Fruit fly (Drosophila melanogaster) whole organism, adult: Measurements from ENCODE around the gene Prosbeta7.

Experiments
- CG11617 ChIP-seq: fragments of 200-800 bp; sonication (Bioruptor generic); optimal IDR thresholded peaks from 2 replicates; lab custom pipeline; 2017; ENCODE audit warnings: mild to moderate bottlenecking, missing biosample characterization, missing genetic modification reagents, missing genetic modification characterization
- CG12768 ChIP-seq: fragments of 200-800 bp; sonication (Bioruptor generic); optimal IDR thresholded peaks from 2 replicates; lab custom pipeline; 2017; ENCODE audit warnings: missing biosample characterization, missing genetic modification characterization, mild to moderate bottlenecking, moderate library complexity, missing genetic modification reagents
- CG14711 ChIP-seq: fragments of 200-800 bp; sonication (Bioruptor generic); optimal IDR thresholded peaks from 2 replicates; lab custom pipeline; 2018; ENCODE audit warnings: missing biosample characterization, mild to moderate bottlenecking, missing genetic modification characterization, moderate library complexity
- CG1620 ChIP-seq: fragments of 200-800 bp; sonication (Bioruptor generic); optimal IDR thresholded peaks from 2 replicates; lab custom pipeline; 2016; ENCODE audit warnings: missing biosample characterization, missing genetic modification characterization
- CG33017 ChIP-seq: fragments of 200-800 bp; sonication (Bioruptor generic); optimal IDR thresholded peaks from 2 replicates; lab custom pipeline; 2018; ENCODE audit warnings: missing biosample characterization, mild to moderate bottlenecking, missing genetic modification characterization, moderate library complexity
- CG5204 ChIP-seq: fragments of 200-800 bp; sonication (Bioruptor generic); optimal IDR thresholded peaks from 2 replicates; lab custom pipeline; 2016; ENCODE audit warnings: missing biosample characterization, missing genetic modification characterization
- CG7045 ChIP-seq: fragments of 200-800 bp; sonication (Bioruptor generic); optimal IDR thresholded peaks from 2 replicates; lab custom pipeline; 2017; ENCODE audit warnings: missing biosample characterization, mild to moderate bottlenecking, missing genetic modification characterization
- CG7101 ChIP-seq: fragments of 200-800 bp; sonication (Bioruptor generic); optimal IDR thresholded peaks from 2 replicates; lab custom pipeline; 2018; ENCODE audit warnings: missing biosample characterization, mild to moderate bottlenecking, missing genetic modification characterization, moderate library complexity
- Clk ChIP-seq: fragments of 200-800 bp; sonication (Bioruptor generic); optimal IDR thresholded peaks from 2 replicates; lab custom pipeline; 2017; ENCODE audit warnings: missing biosample characterization, missing genetic modification characterization
- Crg-1 ChIP-seq: fragments of 200-800 bp; sonication (Bioruptor generic); optimal IDR thresholded peaks from 2 replicates; lab custom pipeline; 2016; ENCODE audit warnings: missing biosample characterization, missing genetic modification characterization
- Hr96 ChIP-seq: fragments of 200-800 bp; sonication (Bioruptor generic); optimal IDR thresholded peaks from 2 replicates; lab custom pipeline; 2016; ENCODE audit warnings: missing biosample characterization, missing genetic modification characterization
- Mnt ChIP-seq: fragments of 200-800 bp; sonication (Bioruptor generic); optimal IDR thresholded peaks from 2 replicates; lab custom pipeline; 2016; ENCODE audit warnings: missing biosample characterization, mild to moderate bottlenecking, missing genetic modification characterization
- bab1 ChIP-seq: fragments of 200-800 bp; sonication (Bioruptor generic); optimal IDR thresholded peaks from 3 replicates; lab custom pipeline; 2019; ENCODE audit warnings: missing biosample characterization, mild to moderate bottlenecking, missing genetic modification characterization, moderate library complexity
- cic ChIP-seq: fragments of 200-800 bp; sonication (Bioruptor generic); optimal IDR thresholded peaks from 2 replicates; lab custom pipeline; 2017; ENCODE audit warnings: missing biosample characterization, mild to moderate bottlenecking, missing genetic modification characterization, moderate library complexity
- cnc ChIP-seq, 2 experiments: fragments of >200 bp; optimal IDR thresholded peaks; 2 replicates each; lab custom pipeline; 2017
- kay ChIP-seq: fragments of 200-800 bp; sonication (Bioruptor generic); peaks from one replicate; lab custom pipeline; 2016; ENCODE audit warnings: missing biosample characterization, missing genetic modification characterization, borderline replicate concordance
- ovo ChIP-seq: fragments of 200-800 bp; sonication (Bioruptor generic); optimal IDR thresholded peaks from 2 replicates; lab custom pipeline; 2016; ENCODE audit warnings: missing biosample characterization, missing genetic modification characterization
- pad ChIP-seq: fragments of 200-800 bp; sonication (Bioruptor generic); optimal IDR thresholded peaks from 3 replicates; lab custom pipeline; 2017; ENCODE audit warnings: missing biosample characterization, missing genetic modification characterization, mild to moderate bottlenecking, moderate library complexity, missing genetic modification reagents
- tj ChIP-seq: fragments of 200-800 bp; sonication (Bioruptor generic); optimal IDR thresholded peaks from 3 replicates; lab custom pipeline; 2017; ENCODE audit warnings: missing biosample characterization, mild to moderate bottlenecking, missing genetic modification characterization, moderate library complexity
- toe ChIP-seq: fragments of 200-800 bp; sonication (Bioruptor generic); optimal IDR thresholded peaks from 2 replicates; lab custom pipeline; 2016; ENCODE audit warnings: missing biosample characterization, missing genetic modification characterization

Gene Prosbeta7

DNA sequence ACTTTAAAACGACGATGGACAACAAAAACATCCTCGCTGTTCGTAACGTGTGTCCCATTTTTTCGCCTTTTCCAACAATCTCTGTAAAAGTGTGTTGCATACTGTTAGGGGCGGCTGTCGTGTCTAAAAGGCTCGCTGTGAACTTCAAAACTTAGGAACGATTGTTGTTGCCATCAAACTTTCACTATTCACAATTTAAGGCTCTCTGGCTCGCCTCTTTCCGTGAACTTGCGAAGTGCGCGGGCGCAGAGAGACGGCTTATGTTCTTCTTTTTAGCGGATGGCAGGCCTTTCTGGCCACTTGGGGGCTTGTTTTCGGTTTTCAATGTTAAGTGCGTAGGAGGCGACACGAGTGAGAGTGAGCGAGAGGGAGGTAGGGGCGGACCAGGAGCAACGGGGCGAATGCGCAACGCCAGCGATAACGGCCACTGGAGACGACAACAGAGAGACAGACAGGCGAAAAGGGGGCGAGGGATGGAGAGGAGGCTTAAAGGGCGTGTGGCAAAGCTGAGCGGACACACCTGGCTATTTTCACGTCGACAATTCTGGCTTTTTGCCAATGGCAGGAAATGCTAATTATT, 7.7 kb downstream of the Prosbeta7 start, which contains the start of gene mtd:
Gene mtd (minus strand): TSS at position 51 of the 580 bp plus-strand sequence.
- no peak for TF ChIP-seq cic (GFP tag; lab: Kevin White, UChicago)
- TF ChIP-seq toe: no peak
- no peak for TF ChIP-seq kay (GFP tag; lab: Kevin White, UChicago)
- TF ChIP-seq CG11617 (GFP tag; lab: Kevin White, UChicago): no peak
- no peak for TF ChIP-seq CG14711
- TF ChIP-seq bab1: no peak
- TF ChIP-seq Hr96: no peak
- TF ChIP-seq CG1620 (GFP tag; lab: Kevin White, UChicago): no peak

DNA sequence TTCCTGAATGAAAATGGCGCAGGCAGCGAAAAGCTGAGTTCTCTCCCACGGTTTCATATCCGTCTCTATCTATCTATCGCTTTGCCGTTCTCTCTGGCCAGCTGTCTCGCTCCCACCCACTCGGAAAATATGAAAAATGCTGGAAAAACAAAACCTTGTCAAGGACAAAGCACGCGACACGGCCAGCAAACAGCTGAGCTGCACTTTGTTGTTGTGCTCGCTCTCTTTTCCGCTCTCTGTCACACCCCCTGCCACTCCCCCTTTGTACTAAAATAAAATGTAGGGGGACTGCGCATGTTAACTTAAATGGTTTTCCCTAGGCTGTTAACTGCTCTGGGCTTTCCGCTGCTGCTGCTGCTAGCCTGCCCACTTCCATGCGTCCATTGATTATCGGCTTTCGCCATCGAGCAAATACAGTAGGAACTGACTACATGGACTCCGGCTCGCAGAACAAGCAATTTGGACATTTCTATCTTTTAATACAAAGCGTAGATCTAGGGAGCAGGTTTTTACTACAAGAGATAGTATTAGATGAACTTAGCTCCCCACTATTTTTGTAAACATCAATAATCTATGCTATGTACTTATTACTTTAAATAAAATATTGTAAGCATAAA, 11.3 kb downstream of the Prosbeta7 start:
- TF ChIP-seq pad (GFP tag; lab: Kevin White, UChicago) (no peak), CG11617 (GFP tag; lab: Kevin White, UChicago) (no peak), cic (GFP tag; lab: Kevin White, UChicago) (no peak), CG5204 (GFP tag; lab: Kevin White, UChicago) (no peak), Mnt (GFP tag; lab: Kevin White, UChicago) (no peak), ovo (no peak), toe (no peak), CG1620 (GFP tag; lab: Kevin White, UChicago) (no peak), Crg-1 (GFP tag; lab: Kevin White, UChicago) (no peak), kay (GFP tag; lab: Kevin White, UChicago) (no peak), Hr96 (no peak), bab1 (no peak)

DNA sequence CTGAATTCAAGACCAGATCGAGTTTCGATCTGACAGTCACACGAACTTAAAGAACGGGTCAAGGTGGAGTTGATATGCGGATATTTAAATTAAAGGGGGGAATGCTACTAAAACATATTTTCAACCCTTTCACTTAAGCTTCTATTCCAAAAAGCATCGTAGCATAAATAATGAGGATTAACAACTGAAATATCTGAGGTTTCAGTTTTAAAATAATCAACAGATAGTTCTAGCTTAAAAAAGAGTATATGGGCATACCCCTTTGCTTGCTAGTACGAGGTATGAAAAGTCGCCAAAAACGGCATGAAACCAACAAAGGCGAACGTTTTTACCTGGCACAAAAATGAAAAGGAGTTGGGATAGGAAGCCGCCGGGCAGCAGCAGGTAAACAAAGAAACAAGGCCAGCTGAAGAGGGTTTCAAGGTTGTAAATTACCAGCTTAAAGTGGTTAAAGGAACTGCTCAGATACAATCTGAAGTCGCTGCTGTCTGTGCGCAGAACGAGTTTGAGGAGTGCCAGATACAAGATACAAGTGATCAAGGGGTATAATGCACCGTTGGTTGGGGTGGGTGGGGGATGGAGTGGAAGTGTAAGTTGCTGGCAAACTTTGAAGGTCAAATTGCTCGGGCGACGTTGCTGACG, 26.3 kb downstream of the Prosbeta7 start:
- no peak for TF ChIP-seq Crg-1 (GFP tag; lab: Kevin White, UChicago)
- TF ChIP-seq CG7101: no peak
- no peak for TF ChIP-seq Clk (GFP tag; lab: Kevin White, UChicago)
- no peak for TF ChIP-seq ovo
- TF ChIP-seq CG14711: no peak
- TF ChIP-seq CG33017 (tag; lab: Kevin White, UChicago): no peak
- TF ChIP-seq toe: no peak
- no peak for TF ChIP-seq Mnt (GFP tag; lab: Kevin White, UChicago)
- no peak for TF ChIP-seq bab1
- TF ChIP-seq CG5204 (GFP tag; lab: Kevin White, UChicago): no peak

DNA sequence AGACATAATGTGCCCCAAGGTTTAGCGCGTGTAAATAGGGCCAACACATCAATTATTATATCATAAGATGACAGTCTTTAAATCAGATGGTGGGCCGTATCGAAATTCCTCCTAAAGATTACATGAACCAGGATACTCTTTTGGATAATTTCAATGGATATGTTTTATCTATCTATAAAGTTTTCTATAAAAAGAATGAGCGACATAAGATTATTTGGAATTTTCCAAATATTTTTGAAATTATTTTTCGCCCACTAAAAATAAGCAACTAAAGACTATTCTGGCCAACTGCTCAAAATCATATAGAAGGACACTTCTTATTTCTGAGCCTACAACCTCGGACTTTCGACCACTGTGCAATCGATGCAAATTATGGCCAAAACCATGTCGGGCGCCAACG, 27.8 kb downstream of the Prosbeta7 start:
- TF ChIP-seq kay (GFP tag; lab: Kevin White, UChicago) (no peak), Crg-1 (GFP tag; lab: Kevin White, UChicago) (no peak), CG14711 (no peak), CG7101 (no peak), CG12768 (GFP tag; lab: Kevin White, UChicago) (no peak), cic (GFP tag; lab: Kevin White, UChicago) (no peak), Hr96 (no peak), tj (no peak), bab1 (no peak), pad (GFP tag; lab: Kevin White, UChicago) (no peak), Clk (GFP tag; lab: Kevin White, UChicago) (no peak), CG33017 (tag; lab: Kevin White, UChicago) (no peak), ovo (no peak), CG7045 (no peak), CG1620 (GFP tag; lab: Kevin White, UChicago) (no peak), Mnt (GFP tag; lab: Kevin White, UChicago) (no peak), CG11617 (GFP tag; lab: Kevin White, UChicago) (no peak), CG5204 (GFP tag; lab: Kevin White, UChicago) (no peak), toe (no peak)

DNA sequence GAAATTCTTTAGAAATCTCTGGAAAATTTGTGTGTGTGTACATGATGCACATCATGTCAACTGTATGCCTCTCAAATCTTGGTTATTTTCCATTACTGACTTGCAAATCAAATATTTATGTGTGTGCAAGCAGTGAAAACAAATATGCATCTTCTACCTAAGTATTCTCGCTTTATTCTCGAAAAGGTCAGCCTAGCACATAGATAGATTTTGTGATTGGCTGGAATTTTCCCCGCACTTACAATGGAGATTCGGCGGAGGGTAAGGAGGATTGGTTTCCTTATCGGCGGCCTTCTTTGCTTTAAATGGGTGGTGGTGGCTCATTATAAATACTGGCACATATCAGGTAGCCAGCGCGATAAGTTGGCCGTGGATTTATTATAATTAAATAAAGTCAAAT, 30.3 kb downstream of the Prosbeta7 start:
- no peak for TF ChIP-seq cnc (optimal IDR thresholded peaks at IDR 0.05; lab: Kevin White, UChicago)

DNA sequence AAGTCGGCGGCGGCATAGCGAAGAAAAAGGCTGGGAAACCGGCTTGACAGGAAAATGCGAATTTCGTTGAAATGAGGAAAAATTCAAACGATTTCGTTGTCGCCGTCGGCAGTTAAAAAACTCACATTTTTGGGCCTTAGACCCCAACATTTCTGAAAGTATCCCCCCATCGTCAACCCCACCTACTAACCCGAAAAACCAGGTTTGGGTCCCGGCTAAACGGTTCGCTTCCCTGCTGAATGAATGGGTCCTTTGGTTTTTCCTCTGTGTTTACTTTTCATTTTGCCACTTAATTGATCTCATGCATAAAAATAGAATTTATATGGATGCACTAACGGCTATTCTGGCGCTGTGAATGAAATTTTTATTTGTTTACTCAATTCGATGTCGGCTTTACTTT, 32.0 kb downstream of the Prosbeta7 start:
- no peak for TF ChIP-seq kay (GFP tag; lab: Kevin White, UChicago)
- no peak for TF ChIP-seq CG12768 (GFP tag; lab: Kevin White, UChicago)
- no peak for TF ChIP-seq CG5204 (GFP tag; lab: Kevin White, UChicago)
- TF ChIP-seq CG33017 (tag; lab: Kevin White, UChicago): no peak
- no peak for TF ChIP-seq Clk (GFP tag; lab: Kevin White, UChicago)
- TF ChIP-seq CG7101: no peak
- TF ChIP-seq Mnt (GFP tag; lab: Kevin White, UChicago): no peak
- no peak for TF ChIP-seq pad (GFP tag; lab: Kevin White, UChicago)
- TF ChIP-seq CG11617 (GFP tag; lab: Kevin White, UChicago): no peak
- TF ChIP-seq CG14711: no peak
- TF ChIP-seq CG7045: no peak
- TF ChIP-seq Crg-1 (GFP tag; lab: Kevin White, UChicago): no peak
- no peak for TF ChIP-seq toe
- no peak for TF ChIP-seq Hr96
- no peak for TF ChIP-seq CG1620 (GFP tag; lab: Kevin White, UChicago)
- TF ChIP-seq tj: no peak
- TF ChIP-seq ovo: no peak
- no peak for TF ChIP-seq bab1
- no peak for TF ChIP-seq cnc (optimal IDR thresholded peaks at IDR 0.05; lab: Kevin White, UChicago)
